Fruit fly (Drosophila melanogaster): Measurements from ENCODE around the gene CG31848.

The CG31848 gene

dm6 chr2L:13296703-13297230 is 31.1 kb upstream of the CG31848 start:
- TF ChIP-seq onecut (GFP tag; IDR thresholded peaks at IDR 0.05) (peak; percentile 92), GATAe (GFP tag; conservative IDR thresholded peaks at IDR 0.05) (no peak), Mad (GFP tag; optimal IDR thresholded peaks at IDR 0.05) (no peak), Stat92E (GFP tag; optimal IDR thresholded peaks at IDR 0.05) (peak in 1 of 3 experiments; percentile 58), mld (GFP tag; IDR thresholded peaks at IDR 0.05; ENCODE audit: partially characterized antibody) (no peak), gem (tag; optimal IDR thresholded peaks at IDR 0.05) (no peak), fd3F (GFP tag; optimal IDR thresholded peaks at IDR 0.05) (no peak), Atf3 (GFP tag; optimal IDR thresholded peaks at IDR 0.05) (no peak), CG3281 (GFP tag; optimal IDR thresholded peaks at IDR 0.05) (no peak), Myb (GFP tag; optimal IDR thresholded peaks at IDR 0.05) (no peak), Oli (tag; optimal IDR thresholded peaks at IDR 0.05) (no peak), otp (GFP tag; IDR thresholded peaks at IDR 0.05) (no peak), chinmo (GFP tag; IDR thresholded peaks at IDR 0.05; ENCODE audit: partially characterized antibody) (0 out of 4 replicates have a peak, but pooled peaks have one; percentile 21), CG7928 (GFP tag; optimal IDR thresholded peaks at IDR 0.05) (no peak), stwl (tag; optimal IDR thresholded peaks at IDR 0.05) (no peak), Trl (optimal IDR thresholded peaks at IDR 0.05) (peak in 1 of 2 experiments; percentile 16), Trl (GFP tag; optimal IDR thresholded peaks at IDR 0.05) (no peak), MBD-R2 (GFP tag; IDR thresholded peaks at IDR 0.05) (0 out of 2 replicates have a peak, but pooled peaks have one; percentile 10), CG9932 (GFP tag; IDR thresholded peaks at IDR 0.05) (no peak), CG1602 (GFP tag; optimal IDR thresholded peaks at IDR 0.05) (no peak), B-H2 (GFP tag; optimal IDR thresholded peaks at IDR 0.05) (no peak), scrt (GFP tag; optimal IDR thresholded peaks at IDR 0.05) (no peak), CG4360 (GFP tag; IDR thresholded peaks at IDR 0.05) (peak; percentile 38; the same call in 1 of the 2 replicates), cg (GFP tag; optimal IDR thresholded peaks at IDR 0.05) (peak; percentile 49), TFAM (GFP tag; optimal IDR thresholded peaks at IDR 0.05) (no peak), Blimp-1 (GFP tag; optimal IDR thresholded peaks at IDR 0.05) (peak; percentile 89), CG10462 (GFP tag; optimal IDR thresholded peaks at IDR 0.05) (no peak), CG8924 (tag; optimal IDR thresholded peaks at IDR 0.05) (no peak)

DNA sequence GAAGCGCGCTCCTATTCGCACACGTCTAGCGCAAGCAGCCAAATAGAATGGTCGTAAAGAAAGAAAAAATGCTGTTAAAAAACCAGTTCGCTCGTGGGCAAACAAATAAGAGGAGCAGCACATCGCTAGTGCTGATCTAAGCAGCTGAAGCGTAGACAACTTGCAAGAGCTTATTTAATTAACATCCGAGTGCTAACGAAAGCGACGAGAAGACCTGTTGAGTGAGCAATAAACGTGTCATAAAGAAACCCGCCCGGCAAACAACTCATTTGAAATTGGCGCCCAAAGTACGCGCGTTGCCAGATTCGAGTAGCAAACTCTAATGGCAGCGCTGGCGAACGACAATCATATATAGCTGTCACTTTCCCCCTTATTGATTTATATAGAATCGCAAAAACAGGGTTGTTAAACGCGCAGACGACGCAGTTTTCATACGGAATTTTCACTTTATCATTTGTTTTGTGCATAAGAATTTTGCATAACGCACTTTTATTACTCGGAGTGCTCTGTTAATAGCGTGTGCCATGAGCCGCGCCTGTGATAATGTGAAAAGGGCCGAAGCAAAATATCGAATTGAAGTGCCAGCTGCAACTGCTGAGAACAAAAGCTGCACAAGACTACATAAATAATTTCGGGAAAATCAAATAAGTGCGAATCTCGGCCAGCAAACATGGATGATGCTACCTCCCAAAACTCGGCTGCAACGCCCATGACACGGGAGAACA is 30.5 kb upstream of the CG31848 start:
- peak; percentile 37 for TF ChIP-seq BEAF-32 (GFP tag; optimal IDR thresholded peaks at IDR 0.05)
- no peak for TF ChIP-seq twi (tag; optimal IDR thresholded peaks at IDR 0.05)
- peak; percentile 54; the same call in 3 of the 4 replicates for TF ChIP-seq chinmo (GFP tag; IDR thresholded peaks at IDR 0.05; ENCODE audit: partially characterized antibody)
- no peak for TF ChIP-seq CG15011 (GFP tag; optimal IDR thresholded peaks at IDR 0.05)
- TF ChIP-seq CG34422 (GFP tag; IDR thresholded peaks at IDR 0.05), result peak; percentile 47; the same call in 1 of the 3 replicates
- peak; percentile 79 for TF ChIP-seq abd-A (tag; optimal IDR thresholded peaks at IDR 0.05)
- no peak for TF ChIP-seq CG1024 (GFP tag; IDR thresholded peaks at IDR 0.05)
- TF ChIP-seq CG6854 (GFP tag; optimal IDR thresholded peaks at IDR 0.05), result no peak
- peak; percentile 99 for TF ChIP-seq E2f2 (GFP tag; IDR thresholded peaks at IDR 0.05)
- no peak for TF ChIP-seq dpn (GFP tag; optimal IDR thresholded peaks at IDR 0.05)
- TF ChIP-seq Sin3A (optimal IDR thresholded peaks at IDR 0.05), result peak; percentile 48
- peak; percentile 77 for TF ChIP-seq CG2116 (GFP tag; optimal IDR thresholded peaks at IDR 0.05)
- TF ChIP-seq CG16813 (GFP tag; IDR thresholded peaks at IDR 0.05; ENCODE audit: partially characterized antibody), result 0 out of 3 replicates have a peak, but pooled peaks have one; percentile 38
- peak; percentile 1 for TF ChIP-seq CG2120 (GFP tag; optimal IDR thresholded peaks at IDR 0.05)
- peak; percentile 86 for TF ChIP-seq ewg (GFP tag; optimal IDR thresholded peaks at IDR 0.05)
- TF ChIP-seq sna (GFP tag; IDR thresholded peaks at IDR 0.05; ENCODE audit: partially characterized antibody), result peak; percentile 43; the same call in 1 of the 2 replicates
- peak; percentile 89 for TF ChIP-seq CG4617 (GFP tag; optimal IDR thresholded peaks at IDR 0.05; ENCODE audit: borderline replicate concordance)
- TF ChIP-seq mld (GFP tag; IDR thresholded peaks at IDR 0.05; ENCODE audit: partially characterized antibody), result 0 out of 3 replicates have a peak, but pooled peaks have one; percentile 19
- TF ChIP-seq CG17361 (GFP tag; IDR thresholded peaks at IDR 0.05), result no peak
- TF ChIP-seq CG8290 (GFP tag; optimal IDR thresholded peaks at IDR 0.05), result peak; percentile 13
- no peak for TF ChIP-seq CG8290 (tag; optimal IDR thresholded peaks at IDR 0.05)
- TF ChIP-seq CG4282 (GFP tag; optimal IDR thresholded peaks at IDR 0.05), result no peak
- TF ChIP-seq ftz-f1 (GFP tag; optimal IDR thresholded peaks at IDR 0.05), result peak; percentile 12
- TF ChIP-seq Blimp-1 (GFP tag; optimal IDR thresholded peaks at IDR 0.05), result peak; percentile 59
